Fruit fly (Drosophila melanogaster) whole organism: ENCODE data around the gene CG18180.

Experiments used
- CG8478 ChIP-seq: fragments of >200 bp; optimal IDR thresholded peaks from 2 replicates; lab custom pipeline; 2018; ENCODE audit warnings: inconsistent platforms
- pan ChIP-seq: fragments of >200 bp; optimal IDR thresholded peaks from 2 replicates; lab custom pipeline; 2017
- psq ChIP-seq: fragments of >200 bp; optimal IDR thresholded peaks from 2 replicates; lab custom pipeline; 2017
- usp ChIP-seq: fragments of >200 bp; optimal IDR thresholded peaks from 2 replicates; lab custom pipeline; 2017; ENCODE audit warnings: missing biosample characterization, missing genetic modification characterization, mixed read lengths

DNA sequence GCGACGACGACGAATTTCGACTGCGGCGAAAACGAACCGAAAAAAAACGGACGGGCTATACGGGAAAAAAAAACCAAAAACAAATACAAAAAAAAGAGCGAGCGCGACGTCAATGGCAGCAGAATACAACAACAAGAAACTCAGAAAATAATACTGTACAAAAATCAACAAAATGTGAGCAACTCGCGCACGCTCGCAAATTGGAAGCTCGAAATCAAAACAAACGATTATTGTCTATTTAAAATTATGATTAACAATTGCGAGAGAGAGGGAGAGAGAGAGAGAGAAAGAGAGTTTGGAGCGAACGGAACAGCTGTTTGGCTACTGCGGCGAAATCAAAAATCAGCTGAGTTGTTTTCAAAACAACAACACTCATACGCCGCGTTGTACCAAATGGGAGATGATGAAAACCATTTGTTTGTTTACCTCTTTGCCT is 34.7 kb downstream of the CG18180 start:
- TF ChIP-seq usp, result no peak
- TF ChIP-seq CG8478 (lab: Kevin White, UChicago), result no peak
- no peak for TF ChIP-seq psq (lab: Kevin White, UChicago)
- no peak for TF ChIP-seq pan (lab: Kevin White, UChicago)
